Fruit fly (Drosophila melanogaster): ENCODE results near the gene CG1142.

dm6 chr3R:7497488-7497887 is 23.9 kb upstream of the CG1142 start:
- no peak for TF ChIP-seq CTCF (optimal IDR thresholded peaks at IDR 0.05)
- TF ChIP-seq CG8478 (optimal IDR thresholded peaks at IDR 0.05), result no peak

Data from S2 (cell line).